Fruit fly (Drosophila melanogaster): Measurements from ENCODE around the gene ninaE.

The ninaE gene

dm6 chr3R:19911030-19911429 lies 23.0 kb upstream of the ninaE start:
- no peak for TF ChIP-seq CG8478 (optimal IDR thresholded peaks at IDR 0.05)
- TF ChIP-seq EcR (GFP tag; optimal IDR thresholded peaks at IDR 0.05) = no peak
- no peak for TF ChIP-seq psq (optimal IDR thresholded peaks at IDR 0.05)
- no peak for TF ChIP-seq usp (GFP tag; optimal IDR thresholded peaks at IDR 0.05)
- no peak for TF ChIP-seq Dll (optimal IDR thresholded peaks at IDR 0.05)
- TF ChIP-seq pan (optimal IDR thresholded peaks at IDR 0.05) = no peak

dm6 chr3R:19910302-19911029 lies 22.5 kb upstream of the ninaE start:
- TF ChIP-seq usp (GFP tag; optimal IDR thresholded peaks at IDR 0.05) (no peak), pan (optimal IDR thresholded peaks at IDR 0.05) (no peak), Dll (optimal IDR thresholded peaks at IDR 0.05) (no peak), EcR (GFP tag; optimal IDR thresholded peaks at IDR 0.05) (no peak), CG8478 (optimal IDR thresholded peaks at IDR 0.05) (no peak), psq (optimal IDR thresholded peaks at IDR 0.05) (no peak)

dm6 chr3R:19909541-19910182 lies 21.7 kb upstream of the ninaE start:
- TF ChIP-seq CG8478 (optimal IDR thresholded peaks at IDR 0.05) (no peak), psq (optimal IDR thresholded peaks at IDR 0.05) (no peak), Dll (optimal IDR thresholded peaks at IDR 0.05) (no peak), pan (optimal IDR thresholded peaks at IDR 0.05) (no peak), usp (GFP tag; optimal IDR thresholded peaks at IDR 0.05) (no peak), EcR (GFP tag; optimal IDR thresholded peaks at IDR 0.05) (no peak)

dm6 chr3R:19908863-19909343 lies 20.9 kb upstream of the ninaE start:
- TF ChIP-seq psq (optimal IDR thresholded peaks at IDR 0.05) = no peak
- TF ChIP-seq Dll (optimal IDR thresholded peaks at IDR 0.05) = no peak
- no peak for TF ChIP-seq CG8478 (optimal IDR thresholded peaks at IDR 0.05)
- TF ChIP-seq pan (optimal IDR thresholded peaks at IDR 0.05) = no peak
- no peak for TF ChIP-seq EcR (GFP tag; optimal IDR thresholded peaks at IDR 0.05)
- no peak for TF ChIP-seq usp (GFP tag; optimal IDR thresholded peaks at IDR 0.05)

- TF ChIP-seq usp (GFP tag; optimal IDR thresholded peaks at IDR 0.05) = no peak
- no peak for TF ChIP-seq psq (optimal IDR thresholded peaks at IDR 0.05)
- TF ChIP-seq CG8478 (optimal IDR thresholded peaks at IDR 0.05) = no peak
- TF ChIP-seq pan (optimal IDR thresholded peaks at IDR 0.05) = no peak
- TF ChIP-seq EcR (GFP tag; optimal IDR thresholded peaks at IDR 0.05) = no peak
- no peak for TF ChIP-seq Dll (optimal IDR thresholded peaks at IDR 0.05)
Measured at dm6 chr3R:19905932-19906439, 18.0 kb upstream of the ninaE start.

dm6 chr3R:19904865-19905373 lies 16.9 kb upstream of the ninaE start, which contains the start of the genes Surf6 and RhoGAP92B:
Gene Surf6, minus strand, starts transcription at chr3R:19904868.
Gene RhoGAP92B, plus strand, starts transcription at chr3R:19905164.
- TF ChIP-seq EcR (GFP tag; optimal IDR thresholded peaks at IDR 0.05) = no peak
- TF ChIP-seq CG8478 (optimal IDR thresholded peaks at IDR 0.05) = no peak
- TF ChIP-seq psq (optimal IDR thresholded peaks at IDR 0.05) = no peak
- TF ChIP-seq usp (GFP tag; optimal IDR thresholded peaks at IDR 0.05) = no peak
- TF ChIP-seq Dll (optimal IDR thresholded peaks at IDR 0.05) = no peak
- TF ChIP-seq pan (optimal IDR thresholded peaks at IDR 0.05) = no peak

- TF ChIP-seq EcR (GFP tag; optimal IDR thresholded peaks at IDR 0.05) (no peak), Dll (optimal IDR thresholded peaks at IDR 0.05) (no peak), CG8478 (optimal IDR thresholded peaks at IDR 0.05) (no peak), pan (optimal IDR thresholded peaks at IDR 0.05) (no peak), psq (optimal IDR thresholded peaks at IDR 0.05) (no peak), usp (GFP tag; optimal IDR thresholded peaks at IDR 0.05) (no peak)
Measured at dm6 chr3R:19902926-19903739, 15.1 kb upstream of the ninaE start, which contains the start of gene ClpX. Gene ClpX, minus strand, starts transcription at chr3R:19903689.

dm6 chr3R:19902328-19902727 lies 14.3 kb upstream of the ninaE start:
- TF ChIP-seq usp (GFP tag; optimal IDR thresholded peaks at IDR 0.05) (no peak), EcR (GFP tag; optimal IDR thresholded peaks at IDR 0.05) (no peak), Dll (optimal IDR thresholded peaks at IDR 0.05) (no peak), psq (optimal IDR thresholded peaks at IDR 0.05) (no peak), pan (optimal IDR thresholded peaks at IDR 0.05) (no peak), CG8478 (optimal IDR thresholded peaks at IDR 0.05) (no peak)

dm6 chr3R:19901742-19902141 lies 13.7 kb upstream of the ninaE start:
- no peak for TF ChIP-seq CG8478 (optimal IDR thresholded peaks at IDR 0.05)
- no peak for TF ChIP-seq psq (optimal IDR thresholded peaks at IDR 0.05)
- no peak for TF ChIP-seq pan (optimal IDR thresholded peaks at IDR 0.05)
- TF ChIP-seq usp (GFP tag; optimal IDR thresholded peaks at IDR 0.05) = no peak
- TF ChIP-seq EcR (GFP tag; optimal IDR thresholded peaks at IDR 0.05) = no peak
- TF ChIP-seq Dll (optimal IDR thresholded peaks at IDR 0.05) = no peak

- TF ChIP-seq CG8478 (optimal IDR thresholded peaks at IDR 0.05) (no peak), EcR (GFP tag; optimal IDR thresholded peaks at IDR 0.05) (no peak), pan (optimal IDR thresholded peaks at IDR 0.05) (no peak)
Measured at dm6 chr3R:19895305-19895704, 7.3 kb upstream of the ninaE start.

dm6 chr3R:19892046-19892445 lies 4.0 kb upstream of the ninaE start:
- TF ChIP-seq pan (optimal IDR thresholded peaks at IDR 0.05) = no peak
- TF ChIP-seq EcR (GFP tag; optimal IDR thresholded peaks at IDR 0.05) = no peak
- no peak for TF ChIP-seq usp (GFP tag; optimal IDR thresholded peaks at IDR 0.05)
- TF ChIP-seq psq (optimal IDR thresholded peaks at IDR 0.05) = no peak
- TF ChIP-seq Dll (optimal IDR thresholded peaks at IDR 0.05) = no peak
